Worm (Caenorhabditis elegans): Measurements from ENCODE around the gene ubh-1.

Gene ubh-1

DNA sequence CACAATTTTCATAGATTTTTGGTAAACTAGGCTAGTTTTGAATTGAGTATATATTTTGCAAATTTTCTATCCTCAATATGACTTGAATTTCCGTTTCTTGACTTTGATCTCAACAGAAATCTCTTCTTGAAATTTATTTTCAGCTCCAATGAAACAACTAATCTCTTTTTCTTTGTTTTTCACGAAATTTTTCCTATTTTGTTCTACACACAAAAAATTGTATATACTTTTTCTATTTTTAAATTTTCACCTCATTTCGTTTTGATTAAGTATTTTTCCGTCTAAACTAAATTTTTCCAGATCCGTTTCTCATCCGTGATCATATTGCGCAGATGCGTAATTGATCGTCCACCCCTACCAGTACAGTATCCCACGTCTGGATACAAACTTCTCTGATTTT, 46.4 kb downstream of the ubh-1 start, which contains the start of gene unc-83:
Gene unc-83 (plus strand): TSS at position 301 of the 400 bp plus-strand sequence.
- no peak for TF ChIP-seq ztf-3 (GFP tag; optimal IDR thresholded peaks at IDR 0.05)
- no peak for TF ChIP-seq unc-130 (GFP tag; optimal IDR thresholded peaks at IDR 0.05)
- TF ChIP-seq madf-8 (GFP tag; conservative IDR thresholded peaks at IDR 0.05), result no peak
- TF ChIP-seq ceh-27 (GFP tag; optimal IDR thresholded peaks at IDR 0.05), result no peak
- no peak for TF ChIP-seq atf-7 (tag; optimal IDR thresholded peaks at IDR 0.05)
- no peak for TF ChIP-seq zfh-2 (GFP tag; conservative IDR thresholded peaks at IDR 0.05)
- TF ChIP-seq ztf-26 (tag; optimal IDR thresholded peaks at IDR 0.05), result no peak
- no peak for TF ChIP-seq lin-35 (GFP tag; optimal IDR thresholded peaks at IDR 0.05)
- TF ChIP-seq lag-1 (GFP tag; IDR thresholded peaks at IDR 0.05), result no peak
- TF ChIP-seq dpl-1 (GFP tag; optimal IDR thresholded peaks at IDR 0.05), result no peak
- no peak for TF ChIP-seq mes-4 (tag; optimal IDR thresholded peaks at IDR 0.05)
- TF ChIP-seq cebp-2 (GFP tag; IDR thresholded peaks at IDR 0.05), result no peak
- TF ChIP-seq ceh-100 (GFP tag; IDR thresholded peaks at IDR 0.05), result no peak
- no peak for TF ChIP-seq B0035.1 (tag; optimal IDR thresholded peaks at IDR 0.05)
- no peak for TF ChIP-seq nfyb-1 (GFP tag; IDR thresholded peaks at IDR 0.05)
- TF ChIP-seq ceh-91 (GFP tag; IDR thresholded peaks at IDR 0.05), result no peak

DNA sequence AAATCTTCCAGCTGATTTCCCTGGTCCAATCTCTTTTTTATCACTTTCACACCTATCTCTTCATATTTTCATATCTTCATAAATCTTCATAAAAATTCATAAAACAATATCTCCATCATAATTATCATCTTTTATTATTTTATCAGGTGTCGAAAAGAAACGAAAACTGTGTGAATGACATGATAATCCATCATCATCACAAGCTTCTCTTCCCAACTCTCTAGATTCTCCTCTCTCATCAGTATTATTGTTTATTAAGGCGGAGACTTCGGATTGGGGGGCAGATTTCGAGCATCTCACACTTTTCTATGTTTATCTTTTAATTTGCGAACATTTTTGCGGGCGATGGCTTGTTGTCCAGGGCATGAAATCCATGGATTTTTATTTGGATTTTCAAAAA, 47.0 kb downstream of the ubh-1 start:
- TF ChIP-seq T07F8.4 (tag; optimal IDR thresholded peaks at IDR 0.05), result no peak
- TF ChIP-seq mcd-1 (GFP tag; IDR thresholded peaks at IDR 0.05), result no peak
- no peak for TF ChIP-seq ZK185.1 (tag; optimal IDR thresholded peaks at IDR 0.05; ENCODE audit: poor library complexity, severe bottlenecking)
- no peak for TF ChIP-seq bed-2 (GFP tag; IDR thresholded peaks at IDR 0.05)
- TF ChIP-seq snpc-3.4 (tag; optimal IDR thresholded peaks at IDR 0.05), result no peak
- no peak for TF ChIP-seq ceh-58 (GFP tag; IDR thresholded peaks at IDR 0.05)
- TF ChIP-seq K11D2.4 (GFP tag; IDR thresholded peaks at IDR 0.05), result no peak
- no peak for TF ChIP-seq die-1 (tag; optimal IDR thresholded peaks at IDR 0.05)
- no peak for TF ChIP-seq lin-54 (GFP tag; optimal IDR thresholded peaks at IDR 0.05)
- no peak for TF ChIP-seq ztf-3 (GFP tag; optimal IDR thresholded peaks at IDR 0.05)
- TF ChIP-seq egl-44 (GFP tag; IDR thresholded peaks at IDR 0.05), result no peak

DNA sequence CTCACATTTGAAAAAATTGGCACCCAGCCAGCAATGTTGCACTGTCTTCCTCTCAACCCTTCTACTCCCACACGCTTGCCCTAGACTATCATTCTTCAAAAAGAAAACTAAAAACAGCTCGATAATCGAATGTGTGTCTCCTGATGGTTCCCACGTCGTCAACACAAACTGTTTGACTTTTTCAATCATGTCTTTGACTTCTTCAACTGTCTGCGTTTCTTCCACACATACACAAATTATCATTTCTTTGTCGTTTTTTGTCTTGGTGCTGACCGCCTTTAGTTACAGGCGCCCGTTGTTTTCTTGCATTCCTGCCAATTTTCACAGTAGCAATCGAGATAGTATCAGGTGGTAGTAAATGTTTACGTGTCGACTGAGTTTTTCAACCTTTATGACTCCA, 48.6 kb downstream of the ubh-1 start:
- TF ChIP-seq lsl-1 (GFP tag; optimal IDR thresholded peaks at IDR 0.05) (no peak), repo-1 (tag; optimal IDR thresholded peaks at IDR 0.05) (no peak), nhr-80 (tag; optimal IDR thresholded peaks at IDR 0.05) (peak; percentile 48), zim-3 (tag; optimal IDR thresholded peaks at IDR 0.05) (no peak), lin-35 (GFP tag; optimal IDR thresholded peaks at IDR 0.05) (no peak), hlh-26 (GFP tag; conservative IDR thresholded peaks at IDR 0.05) (no peak), hlh-12 (tag; optimal IDR thresholded peaks at IDR 0.05) (no peak), lin-54 (GFP tag; optimal IDR thresholded peaks at IDR 0.05) (no peak), lin-40 (tag; optimal IDR thresholded peaks at IDR 0.05) (peak; percentile 7), nfya-2 (GFP tag; IDR thresholded peaks at IDR 0.05) (no peak), attf-5 (GFP tag; optimal IDR thresholded peaks at IDR 0.05) (peak; percentile 30), lin-26 (GFP tag; IDR thresholded peaks at IDR 0.05) (no peak), sdz-38 (tag; optimal IDR thresholded peaks at IDR 0.05) (no peak), D2030.7 (GFP tag; IDR thresholded peaks at IDR 0.05) (no peak), hmg-1.2 (GFP tag; IDR thresholded peaks at IDR 0.05) (peak; percentile 22; the same call in 1 of the 2 replicates), ztf-26 (tag; optimal IDR thresholded peaks at IDR 0.05) (no peak), F23B12.7 (tag; optimal IDR thresholded peaks at IDR 0.05; ENCODE audit: insufficient read depth) (no peak), attf-3 (GFP tag; conservative IDR thresholded peaks at IDR 0.05) (no peak), ceh-100 (GFP tag; IDR thresholded peaks at IDR 0.05) (no peak), attf-6 (GFP tag; IDR thresholded peaks at IDR 0.05) (no peak), F57C9.4 (tag; optimal IDR thresholded peaks at IDR 0.05) (no peak), chd-7 (tag; optimal IDR thresholded peaks at IDR 0.05) (no peak), lag-1 (GFP tag; IDR thresholded peaks at IDR 0.05) (no peak)
